Worm (Caenorhabditis elegans): ENCODE measurements around the gene jmjd-1.1.

jmjd-1.1 gene

ce11 chrII:11842317-11842716 is 36.0 kb downstream of the jmjd-1.1 start, which contains the start of gene T27D12.1:
Gene T27D12.1, plus strand, starts transcription at chrII:11842617.
- TF ChIP-seq nhr-71 (tag; optimal IDR thresholded peaks at IDR 0.05) (no peak), lin-15B (tag; optimal IDR thresholded peaks at IDR 0.05) (no peak), nhr-47 (tag; optimal IDR thresholded peaks at IDR 0.05) (no peak), nhr-76 (tag; optimal IDR thresholded peaks at IDR 0.05) (no peak), elt-2 (tag; optimal IDR thresholded peaks at IDR 0.05) (no peak), rnt-1 (tag; optimal IDR thresholded peaks at IDR 0.05) (no peak), nhr-19 (GFP tag; conservative IDR thresholded peaks at IDR 0.05) (no peak), ceh-63 (GFP tag; optimal IDR thresholded peaks at IDR 0.05) (no peak)

ce11 chrII:11842766-11843165 is 36.4 kb downstream of the jmjd-1.1 start:
- TF ChIP-seq unc-62 (GFP tag; optimal IDR thresholded peaks at IDR 0.05) = no peak
- TF ChIP-seq lsy-2 (tag; optimal IDR thresholded peaks at IDR 0.05) = no peak
- TF ChIP-seq snpc-4 (tag; optimal IDR thresholded peaks at IDR 0.05) = peak; percentile 27

- TF ChIP-seq nhr-71 (tag; optimal IDR thresholded peaks at IDR 0.05) (peak; percentile 7), blmp-1 (tag; optimal IDR thresholded peaks at IDR 0.05) (peak; percentile 46), lin-15B (tag; optimal IDR thresholded peaks at IDR 0.05) (no peak), xbp-1 (tag; optimal IDR thresholded peaks at IDR 0.05) (no peak), nhr-85 (tag) (peak; percentile 69), mdl-1 (tag; optimal IDR thresholded peaks at IDR 0.05) (no peak)
These were observed 37.1 kb downstream of the jmjd-1.1 start for ce11 chrII:11843441-11843840.

- no peak for TF ChIP-seq unc-98 (GFP tag; IDR thresholded peaks at IDR 0.05)
- TF ChIP-seq ceh-63 (GFP tag; optimal IDR thresholded peaks at IDR 0.05) = no peak
- no peak for TF ChIP-seq mep-1 (tag; optimal IDR thresholded peaks at IDR 0.05)
- TF ChIP-seq nhr-85 (tag) = no peak
- no peak for TF ChIP-seq swsn-7 (tag; optimal IDR thresholded peaks at IDR 0.05)
- no peak for TF ChIP-seq xbp-1 (tag; optimal IDR thresholded peaks at IDR 0.05)
- TF ChIP-seq pqm-1 (tag; optimal IDR thresholded peaks at IDR 0.05) = no peak
- TF ChIP-seq elt-2 (tag; optimal IDR thresholded peaks at IDR 0.05) = no peak
- no peak for TF ChIP-seq efl-1 (optimal IDR thresholded peaks at IDR 0.05)
- no peak for TF ChIP-seq efl-1 (GFP tag; optimal IDR thresholded peaks at IDR 0.05 in 1 of 2)
- TF ChIP-seq lir-3 (tag; optimal IDR thresholded peaks at IDR 0.05; ENCODE audit: poor library complexity) = no peak
- no peak for TF ChIP-seq rnt-1 (tag; optimal IDR thresholded peaks at IDR 0.05)
These were observed 37.7 kb downstream of the jmjd-1.1 start for ce11 chrII:11844072-11844471.

- no peak for TF ChIP-seq vab-15 (tag; optimal IDR thresholded peaks at IDR 0.05)
- TF ChIP-seq snu-23 (GFP tag; optimal IDR thresholded peaks at IDR 0.05) = no peak
- TF ChIP-seq alr-1 (tag; optimal IDR thresholded peaks at IDR 0.05; ENCODE audit: borderline replicate concordance) = no peak
- TF ChIP-seq egl-13 (tag; optimal IDR thresholded peaks at IDR 0.05) = no peak
- TF ChIP-seq unc-86 (tag; optimal IDR thresholded peaks at IDR 0.05) = no peak
- no peak for TF ChIP-seq efl-1 (optimal IDR thresholded peaks at IDR 0.05)
- TF ChIP-seq efl-1 (GFP tag; optimal IDR thresholded peaks at IDR 0.05 in 1 of 2) = no peak
- TF ChIP-seq nhr-85 (tag) = no peak
- no peak for TF ChIP-seq nhr-20 (tag; optimal IDR thresholded peaks at IDR 0.05)
- TF ChIP-seq ceh-90 (tag; optimal IDR thresholded peaks at IDR 0.05) = no peak
- TF ChIP-seq nhr-76 (tag; optimal IDR thresholded peaks at IDR 0.05) = no peak
These were observed 38.6 kb downstream of the jmjd-1.1 start for ce11 chrII:11844984-11845383.

ce11 chrII:11845954-11846353 is 39.6 kb downstream of the jmjd-1.1 start:
- TF ChIP-seq fkh-8 (tag; optimal IDR thresholded peaks at IDR 0.05) (no peak), elt-3 (tag; optimal IDR thresholded peaks at IDR 0.05) (peak in 1 of 6 experiments; percentile 43), alr-1 (tag; optimal IDR thresholded peaks at IDR 0.05; ENCODE audit: borderline replicate concordance) (no peak), unc-62 (GFP tag; optimal IDR thresholded peaks at IDR 0.05) (no peak), nhr-47 (tag; optimal IDR thresholded peaks at IDR 0.05) (peak; percentile 3), ama-1 (optimal IDR thresholded peaks at IDR 0.05) (peak; percentile 35)
